Worm (Caenorhabditis elegans) whole organism, young adult: ENCODE results near the gene nas-28.

ENCODE experiments used
- B0019.2 ChIP-seq: fragments of 200-800 bp; sonication (Bioruptor generic); conservative IDR thresholded peaks from 2 replicates; pipeline ENCODE4 v1.3.6; 2022; ENCODE audit warnings: missing genetic modification reagents, missing genetic modification characterization, missing compliant biosample characterization
- B0261.1 ChIP-seq: sonication (generic microtip); optimal IDR thresholded peaks from 2 replicates; lab custom pipeline; 2016; ENCODE audit warnings: mild to moderate bottlenecking, missing genetic modification characterization, moderate library complexity, missing compliant biosample characterization
- B0336.3 ChIP-seq: fragments of 200-800 bp; sonication (Bioruptor generic); IDR thresholded peaks from 2 replicates; pipeline ENCODE4 v1.3.6; 2022; ENCODE audit warnings: missing genetic modification characterization, missing compliant biosample characterization
- C06A6.2 ChIP-seq: fragments of 200-800 bp; sonication (Bioruptor generic); conservative IDR thresholded peaks from 2 replicates; pipeline ENCODE4 v1.3.6; 2022; ENCODE audit warnings: missing genetic modification characterization, missing compliant biosample characterization
- F22D6.2 ChIP-seq: sonication (generic microtip); optimal IDR thresholded peaks from 2 replicates; lab custom pipeline; 2016; ENCODE audit warnings: mild to moderate bottlenecking, missing genetic modification characterization, missing compliant biosample characterization
- F23B12.7 ChIP-seq: sonication (generic microtip); optimal IDR thresholded peaks from 2 replicates; lab custom pipeline; 2017; ENCODE audit warnings: missing genetic modification characterization, mild to moderate bottlenecking, missing compliant biosample characterization, antibody characterized with exemption, moderate library complexity; ENCODE audit not compliant: insufficient read depth
- F57C9.4 ChIP-seq: sonication (generic microtip); optimal IDR thresholded peaks from 2 replicates; lab custom pipeline; 2017; ENCODE audit warnings: mild to moderate bottlenecking, missing genetic modification characterization, missing compliant biosample characterization
- K11D2.4 ChIP-seq: fragments of 200-800 bp; sonication (Bioruptor generic); IDR thresholded peaks from 2 replicates; pipeline ENCODE4 v1.3.6; 2022; ENCODE audit warnings: missing genetic modification reagents, missing genetic modification characterization, missing compliant biosample characterization
- K12H6.12 ChIP-seq: fragments of 200-800 bp; sonication (Bioruptor generic); optimal IDR thresholded peaks from 2 replicates; lab custom pipeline; 2018; ENCODE audit warnings: mild to moderate bottlenecking, missing genetic modification characterization, missing compliant biosample characterization
- T26A5.8 ChIP-seq: sonication (generic microtip); optimal IDR thresholded peaks from 2 replicates; lab custom pipeline; 2016; ENCODE audit warnings: missing genetic modification characterization, missing compliant biosample characterization
- Y56A3A.18 ChIP-seq: fragments of 200-800 bp; sonication (Bioruptor generic); IDR thresholded peaks from 2 replicates; pipeline ENCODE4 v1.3.6; 2022; ENCODE audit warnings: missing genetic modification reagents, missing genetic modification characterization, missing compliant biosample characterization
- ZK185.1 ChIP-seq: sonication (generic microtip); optimal IDR thresholded peaks from 2 replicates; lab custom pipeline; 2016; ENCODE audit warnings: mild to moderate bottlenecking, missing genetic modification characterization, missing compliant biosample characterization; ENCODE audit not compliant: poor library complexity, severe bottlenecking
- ama-1 ChIP-seq, 3 experiments: fragments of 150-350 bp in 1 of 3; sonication (generic microtip) in 2 of 3; optimal IDR thresholded peaks; 2 replicates each; lab custom pipeline; 2014 to 2018; ENCODE audit warnings: missing biosample characterization in 2 of 3, missing genetic modification characterization in 2 of 3, missing genetic modification reagents in 2 of 3
- aptf-2 ChIP-seq: fragments of 200-800 bp; sonication (Bioruptor generic); conservative IDR thresholded peaks from 2 replicates; pipeline ENCODE4 v1.3.6; 2022; ENCODE audit warnings: missing genetic modification reagents, missing genetic modification characterization, missing compliant biosample characterization
- attf-3 ChIP-seq: fragments of 200-800 bp; sonication (Bioruptor generic); conservative IDR thresholded peaks from 2 replicates; pipeline ENCODE4 v1.3.6; 2022; ENCODE audit warnings: missing genetic modification reagents, missing genetic modification characterization, missing compliant biosample characterization
- attf-6 ChIP-seq: fragments of 200-800 bp; sonication (Bioruptor generic); IDR thresholded peaks from 2 replicates; pipeline ENCODE4 v1.3.6; 2022; ENCODE audit warnings: missing genetic modification reagents, missing genetic modification characterization, missing compliant biosample characterization
- bed-2 ChIP-seq: fragments of 200-800 bp; sonication (Bioruptor generic); IDR thresholded peaks from 2 replicates; pipeline ENCODE4 v1.3.6; 2022; ENCODE audit warnings: missing genetic modification reagents, missing genetic modification characterization, missing compliant biosample characterization
- cebp-2 ChIP-seq: fragments of 200-800 bp; sonication (Bioruptor generic); IDR thresholded peaks from 2 replicates; pipeline ENCODE4 v1.3.6; 2022; ENCODE audit warnings: missing genetic modification characterization, missing compliant biosample characterization
- ceh-27 ChIP-seq: fragments of 200-800 bp; sonication (Bioruptor generic); optimal IDR thresholded peaks from 2 replicates; lab custom pipeline; 2018; ENCODE audit warnings: mild to moderate bottlenecking, missing genetic modification characterization, moderate library complexity, missing compliant biosample characterization
- ceh-79 ChIP-seq: sonication (generic microtip); optimal IDR thresholded peaks from 2 replicates; lab custom pipeline; 2017; ENCODE audit warnings: mild to moderate bottlenecking, missing genetic modification characterization, missing compliant biosample characterization
- ceh-91 ChIP-seq: fragments of 200-800 bp; sonication (Bioruptor generic); IDR thresholded peaks from 2 replicates; pipeline ENCODE4 v1.3.6; 2022; ENCODE audit warnings: missing genetic modification reagents, missing genetic modification characterization, missing compliant biosample characterization
- die-1 ChIP-seq: sonication (generic microtip); optimal IDR thresholded peaks from 2 replicates; lab custom pipeline; 2016; ENCODE audit warnings: missing genotype, mild to moderate bottlenecking, missing genetic modification characterization, missing compliant biosample characterization
- dox-1 ChIP-seq: fragments of 200-800 bp; sonication (Bioruptor generic); IDR thresholded peaks from 2 replicates; pipeline ENCODE4 v1.3.6; 2022; ENCODE audit warnings: missing genetic modification reagents, missing genetic modification characterization, missing compliant biosample characterization
- dpl-1 ChIP-seq: fragments of 150-350 bp; optimal IDR thresholded peaks from 2 replicates; lab custom pipeline; 2014; ENCODE audit warnings: missing biosample characterization, missing genetic modification reagents, missing genetic modification characterization
- efl-1 ChIP-seq: fragments of 150-350 bp; optimal IDR thresholded peaks from 2 replicates; lab custom pipeline; 2014; ENCODE audit warnings: missing biosample characterization, missing genetic modification reagents, missing genetic modification characterization
- ekl-4 ChIP-seq: fragments of 200-800 bp; sonication (Bioruptor generic); IDR thresholded peaks from 2 replicates; pipeline ENCODE4 v1.3.6; 2022; ENCODE audit warnings: missing genetic modification reagents, missing genetic modification characterization, missing compliant biosample characterization
- hlh-26 ChIP-seq: fragments of 200-800 bp; sonication (Bioruptor generic); conservative IDR thresholded peaks from 2 replicates; pipeline ENCODE4 v1.3.6; 2022; ENCODE audit warnings: missing genetic modification reagents, missing genetic modification characterization, missing compliant biosample characterization
- hmg-1.2 ChIP-seq: fragments of 200-800 bp; sonication (Bioruptor generic); IDR thresholded peaks from 2 replicates; pipeline ENCODE4 v1.3.6; 2022; ENCODE audit warnings: missing genetic modification reagents, missing genetic modification characterization, missing compliant biosample characterization
- lag-1 ChIP-seq: fragments of 200-800 bp; sonication (Bioruptor generic); IDR thresholded peaks from 2 replicates; pipeline ENCODE4 v1.3.6; 2022; ENCODE audit warnings: missing genetic modification reagents, missing genetic modification characterization, missing compliant biosample characterization
- let-607 ChIP-seq, 2 experiments: fragments of 200-800 bp in 1 of 2; sonication (Bioruptor generic) in 1 of 2; sonication (generic microtip) in 1 of 2; optimal IDR thresholded peaks; 2 replicates each; lab custom pipeline; 2016 to 2018; ENCODE audit warnings: mild to moderate bottlenecking in 2 of 2, missing compliant biosample characterization in 2 of 2, missing genetic modification characterization in 2 of 2, moderate library complexity in 2 of 2, missing genotype in 1 of 2
- lin-40 ChIP-seq: sonication (generic microtip); optimal IDR thresholded peaks from 2 replicates; lab custom pipeline; 2016; ENCODE audit warnings: missing genetic modification characterization, mild to moderate bottlenecking, missing compliant biosample characterization, missing genotype, missing genetic modification reagents
- lir-1 ChIP-seq: fragments of 200-800 bp; sonication (Bioruptor generic); conservative IDR thresholded peaks from 2 replicates; pipeline ENCODE4 v1.3.6; 2022; ENCODE audit warnings: missing genetic modification reagents, missing genetic modification characterization, missing compliant biosample characterization
- madf-8 ChIP-seq: fragments of 200-800 bp; sonication (Bioruptor generic); conservative IDR thresholded peaks from 2 replicates; pipeline ENCODE4 v1.3.6; 2022; ENCODE audit warnings: missing genetic modification reagents, missing genetic modification characterization, missing compliant biosample characterization
- nfya-1 ChIP-seq: sonication (generic microtip); optimal IDR thresholded peaks from 2 replicates; lab custom pipeline; 2017; ENCODE audit warnings: antibody characterized with exemption, missing compliant biosample characterization, missing genetic modification characterization, borderline replicate concordance; ENCODE audit not compliant: insufficient read depth
- nfya-2 ChIP-seq: fragments of 200-800 bp; sonication (Bioruptor generic); IDR thresholded peaks from 2 replicates; pipeline ENCODE4 v1.3.6; 2022; ENCODE audit warnings: missing genetic modification reagents, missing genetic modification characterization, missing compliant biosample characterization
- nfyb-1 ChIP-seq: fragments of 200-800 bp; sonication (Bioruptor generic); IDR thresholded peaks from 2 replicates; pipeline ENCODE4 v1.3.6; 2022; ENCODE audit warnings: missing genetic modification reagents, missing genetic modification characterization, missing compliant biosample characterization
- nhr-27 ChIP-seq: fragments of 200-800 bp; sonication (Bioruptor generic); optimal IDR thresholded peaks from 2 replicates; lab custom pipeline; 2018; ENCODE audit warnings: mild to moderate bottlenecking, missing genetic modification characterization, moderate library complexity, missing compliant biosample characterization
- nhr-90 ChIP-seq: sonication (generic microtip); optimal IDR thresholded peaks from 2 replicates; lab custom pipeline; 2016; ENCODE audit warnings: missing genotype, mild to moderate bottlenecking, missing genetic modification characterization, missing compliant biosample characterization
- pbrm-1 ChIP-seq: fragments of 200-800 bp; sonication (Bioruptor generic); IDR thresholded peaks from 2 replicates; pipeline ENCODE4 v1.3.6; 2022; ENCODE audit warnings: missing genetic modification reagents, missing genetic modification characterization, missing compliant biosample characterization
- repo-1 ChIP-seq: sonication (generic microtip); optimal IDR thresholded peaks from 2 replicates; lab custom pipeline; 2017; ENCODE audit warnings: mild to moderate bottlenecking, missing genetic modification characterization, missing compliant biosample characterization
- snpc-3.4 ChIP-seq: sonication (generic microtip); optimal IDR thresholded peaks from 2 replicates; lab custom pipeline; 2017; ENCODE audit warnings: missing genetic modification characterization, mild to moderate bottlenecking, missing compliant biosample characterization, antibody characterized with exemption, moderate library complexity, missing genotype, missing genetic modification reagents
- snpc-4 ChIP-seq, 5 experiments: fragments of 150-350 bp in 1 of 5; sonication (generic microtip) in 4 of 5; optimal IDR thresholded peaks; 2 replicates each; lab custom pipeline; 2014 to 2018; ENCODE audit warnings: missing genetic modification characterization in 5 of 5, missing biosample characterization in 3 of 5, antibody characterized with exemption in 2 of 5, mild to moderate bottlenecking in 2 of 5, missing compliant biosample characterization in 2 of 5, missing genotype in 2 of 5, moderate library complexity in 2 of 5, missing genetic modification reagents in 1 of 5
- tbx-9 ChIP-seq: sonication (generic microtip); optimal IDR thresholded peaks from 2 replicates; lab custom pipeline; 2016; ENCODE audit warnings: borderline replicate concordance, missing genetic modification characterization, inconsistent platforms, missing compliant biosample characterization
- tlf-1 ChIP-seq: fragments of 200-800 bp; sonication (Bioruptor generic); optimal IDR thresholded peaks from 2 replicates; lab custom pipeline; 2018; ENCODE audit warnings: mild to moderate bottlenecking, missing genetic modification characterization, missing compliant biosample characterization
- xnd-1 ChIP-seq: sonication (generic microtip); optimal IDR thresholded peaks from 2 replicates; lab custom pipeline; 2016; ENCODE audit warnings: missing genotype, missing genetic modification reagents, missing genetic modification characterization, missing compliant biosample characterization
- ztf-25 ChIP-seq: fragments of 200-800 bp; sonication (Bioruptor generic); IDR thresholded peaks from 2 replicates; pipeline ENCODE4 v1.3.6; 2022; ENCODE audit warnings: missing genetic modification reagents, missing genetic modification characterization, missing compliant biosample characterization
- ztf-26 ChIP-seq: sonication (generic microtip); optimal IDR thresholded peaks from 2 replicates; lab custom pipeline; 2017; ENCODE audit warnings: missing genetic modification characterization, missing compliant biosample characterization

The nas-28 gene

DNA sequence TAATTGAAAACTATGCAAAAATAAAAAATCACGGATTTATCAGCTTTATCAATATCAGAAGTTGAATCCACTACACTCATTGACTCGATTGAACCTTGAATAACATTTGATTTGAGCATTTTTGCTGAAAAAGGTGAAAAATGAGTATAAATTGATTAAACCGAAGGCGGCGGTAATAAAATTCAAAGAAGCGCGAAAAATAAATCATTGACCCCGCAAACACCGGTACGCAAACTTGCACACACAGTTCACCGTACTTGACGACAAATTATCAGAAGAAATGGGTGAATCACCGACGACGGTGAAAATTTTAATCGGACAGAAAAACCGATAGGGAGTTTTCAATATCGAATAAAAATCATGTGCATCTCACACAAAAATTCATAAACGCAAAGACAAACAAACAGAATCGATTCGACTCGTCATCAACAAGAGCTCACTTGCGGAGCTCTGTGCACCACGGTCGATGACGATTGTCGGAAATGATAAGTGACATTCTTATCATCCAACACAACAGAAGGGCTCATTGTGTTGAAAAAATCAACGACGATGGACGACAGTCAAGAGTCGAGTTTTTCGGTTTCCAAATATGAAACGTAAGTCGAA lies 33.4 kb downstream of the nas-28 start, which contains the start of the genes wht-7 and Y42G9A.1 (continued):
- no peak for TF ChIP-seq K12H6.12 (tag; lab: Kevin White, UChicago)
- no peak for TF ChIP-seq hmg-1.2 (GFP tag; lab: Robert Waterston, UW)
- no peak for TF ChIP-seq aptf-2
- TF ChIP-seq B0019.2 (GFP tag; lab: Robert Waterston, UW): 0 out of 2 replicates have a peak, but pooled peaks have one; percentile 16
- no peak for TF ChIP-seq snpc-3.4 (tag; lab: Kevin White, UChicago)
- TF ChIP-seq xnd-1 (tag; lab: Kevin White, UChicago): peak; percentile 16
- no peak for TF ChIP-seq snpc-4 (GFP tag; optimal IDR thresholded peaks at IDR 0.05; lab: Kevin White, UChicago)
- TF ChIP-seq snpc-4 (tag; optimal IDR thresholded peaks at IDR 0.05; lab: Kevin White, UChicago): no peak
- TF ChIP-seq die-1 (tag; lab: Kevin White, UChicago): no peak
- TF ChIP-seq Y56A3A.18 (GFP tag; lab: Robert Waterston, UW): no peak
- TF ChIP-seq C06A6.2 (GFP tag; lab: Robert Waterston, UW): no peak
- TF ChIP-seq F57C9.4: no peak
- TF ChIP-seq bed-2: no peak
- TF ChIP-seq nfyb-1 (GFP tag; lab: Robert Waterston, UW): no peak
- peak; percentile 11 for TF ChIP-seq repo-1 (tag; lab: Kevin White, UChicago)
- TF ChIP-seq nhr-27 (tag; lab: Kevin White, UChicago): no peak
- no peak for TF ChIP-seq B0261.1 (tag; lab: Kevin White, UChicago)
- peak; percentile 85 for TF ChIP-seq efl-1 (GFP tag; lab: Kevin White, UChicago)
- TF ChIP-seq T26A5.8 (tag; lab: Kevin White, UChicago): no peak
- TF ChIP-seq lag-1 (GFP tag; lab: Robert Waterston, UW): no peak
- TF ChIP-seq dox-1 (GFP tag; lab: Robert Waterston, UW): peak; percentile 40; the same call in 1 of the 2 replicates
- peak in 1 of 2 experiments; percentile 12 for TF ChIP-seq let-607 (tag; optimal IDR thresholded peaks at IDR 0.05; lab: Kevin White, UChicago)
- TF ChIP-seq ZK185.1 (tag; lab: Kevin White, UChicago): no peak
- peak; percentile 41; the same call in 1 of the 2 replicates for TF ChIP-seq attf-3 (GFP tag; lab: Robert Waterston, UW)
- TF ChIP-seq nfya-2 (GFP tag; lab: Robert Waterston, UW): no peak
- TF ChIP-seq madf-8 (GFP tag; lab: Robert Waterston, UW): peak; percentile 54
- peak; percentile 28 for TF ChIP-seq dpl-1 (GFP tag; lab: Kevin White, UChicago)
- TF ChIP-seq B0336.3 (GFP tag; lab: Robert Waterston, UW): no peak
- TF ChIP-seq nhr-90 (tag; lab: Kevin White, UChicago): no peak
- no peak for TF ChIP-seq hlh-26 (GFP tag; lab: Robert Waterston, UW)
- no peak for TF ChIP-seq lin-40 (tag; lab: Kevin White, UChicago)
- TF ChIP-seq ztf-26 (tag; lab: Kevin White, UChicago): no peak
- no peak for TF ChIP-seq tlf-1 (GFP tag; lab: Kevin White, UChicago)
- no peak for TF ChIP-seq K11D2.4 (GFP tag; lab: Robert Waterston, UW)
- no peak for TF ChIP-seq ekl-4 (GFP tag; lab: Robert Waterston, UW)
- no peak for TF ChIP-seq tbx-9 (tag; lab: Kevin White, UChicago)
- no peak for TF ChIP-seq attf-6 (GFP tag; lab: Robert Waterston, UW)
- no peak for TF ChIP-seq cebp-2
- TF ChIP-seq ceh-27 (GFP tag; lab: Kevin White, UChicago): no peak
- no peak for TF ChIP-seq nfya-1 (tag; lab: Kevin White, UChicago)
- no peak for TF ChIP-seq ama-1 (optimal IDR thresholded peaks at IDR 0.05; lab: Kevin White, UChicago)
- no peak for TF ChIP-seq ama-1 (GFP tag; optimal IDR thresholded peaks at IDR 0.05; lab: Kevin White, UChicago)
- TF ChIP-seq ceh-79: no peak
- no peak for TF ChIP-seq ztf-25 (GFP tag; lab: Robert Waterston, UW)
- TF ChIP-seq ceh-91: peak; percentile 43; the same call in 1 of the 2 replicates
- no peak for TF ChIP-seq lir-1 (GFP tag; lab: Robert Waterston, UW)
- TF ChIP-seq F22D6.2 (tag; lab: Kevin White, UChicago): no peak
- TF ChIP-seq F23B12.7 (tag; lab: Kevin White, UChicago): no peak
- no peak for TF ChIP-seq pbrm-1 (GFP tag; lab: Robert Waterston, UW)
